Worm (Caenorhabditis elegans): ENCODE results near the gene nhr-267.

Gene nhr-267

ce11 chrIV:9320023-9320422 lies 33.8 kb upstream of the nhr-267 start (continued):
- TF ChIP-seq sdz-12 (GFP tag; optimal IDR thresholded peaks at IDR 0.05), result no peak
- no peak for TF ChIP-seq mdl-1 (tag; optimal IDR thresholded peaks at IDR 0.05)
- no peak for TF ChIP-seq ceh-62 (tag; optimal IDR thresholded peaks at IDR 0.05)
- TF ChIP-seq mxl-2 (GFP tag; conservative IDR thresholded peaks at IDR 0.05), result no peak
- no peak for TF ChIP-seq hif-1 (tag; optimal IDR thresholded peaks at IDR 0.05)
- TF ChIP-seq T26A8.4 (GFP tag; IDR thresholded peaks at IDR 0.05), result no peak
- no peak for TF ChIP-seq nhr-42 (GFP tag; IDR thresholded peaks at IDR 0.05)
- TF ChIP-seq nhr-237 (tag; optimal IDR thresholded peaks at IDR 0.05), result no peak
- TF ChIP-seq Y5F2A.4 (GFP tag; optimal IDR thresholded peaks at IDR 0.05), result no peak
- no peak for TF ChIP-seq daf-16 (GFP tag; optimal IDR thresholded peaks at IDR 0.05)
- TF ChIP-seq daf-16 (tag; optimal IDR thresholded peaks at IDR 0.05), result peak; percentile 18
- TF ChIP-seq lin-39 (tag; optimal IDR thresholded peaks at IDR 0.05), result no peak
- TF ChIP-seq hlh-30 (tag; optimal IDR thresholded peaks at IDR 0.05; ENCODE audit: insufficient read depth), result no peak
- no peak for TF ChIP-seq saeg-2 (GFP tag; IDR thresholded peaks at IDR 0.05)
- no peak for TF ChIP-seq zag-1 (tag; optimal IDR thresholded peaks at IDR 0.05)
- no peak for TF ChIP-seq ces-1 (GFP tag; optimal IDR thresholded peaks at IDR 0.05)
- TF ChIP-seq nhr-28 (tag; optimal IDR thresholded peaks at IDR 0.05), result no peak
- TF ChIP-seq ceh-32 (tag; optimal IDR thresholded peaks at IDR 0.05; ENCODE audit: poor library complexity), result no peak
- peak in 1 of 2 experiments; percentile 51 for TF ChIP-seq unc-62 (GFP tag; optimal IDR thresholded peaks at IDR 0.05 in 1 of 2)
- no peak for TF ChIP-seq unc-62 (tag; optimal IDR thresholded peaks at IDR 0.05)
- TF ChIP-seq F37D6.2 (tag; optimal IDR thresholded peaks at IDR 0.05), result no peak
- no peak for TF ChIP-seq attf-4 (tag; optimal IDR thresholded peaks at IDR 0.05)
- no peak for TF ChIP-seq pqm-1 (tag; optimal IDR thresholded peaks at IDR 0.05)

ce11 chrIV:9319080-9319479 lies 32.9 kb upstream of the nhr-267 start, which contains the start of the genes F49C12.11 and nemt-1:
TSS of gene F49C12.11 (plus strand) at chrIV:9319380.
TSS of gene nemt-1 (minus strand) at chrIV:9319439.
- TF ChIP-seq nhr-48 (tag; optimal IDR thresholded peaks at IDR 0.05), result no peak
- TF ChIP-seq ceh-20 (GFP tag; IDR thresholded peaks at IDR 0.05), result no peak
- TF ChIP-seq daf-12 (tag; optimal IDR thresholded peaks at IDR 0.05), result no peak

ce11 chrIV:9318147-9318546 lies 31.9 kb upstream of the nhr-267 start:
- TF ChIP-seq lin-38 (GFP tag; IDR thresholded peaks at IDR 0.05), result peak; percentile 55
- TF ChIP-seq aha-1 (tag), result peak; percentile 75
- TF ChIP-seq saeg-2 (GFP tag; IDR thresholded peaks at IDR 0.05), result no peak
- TF ChIP-seq nhr-11 (tag; optimal IDR thresholded peaks at IDR 0.05), result no peak
- TF ChIP-seq nhr-111 (GFP tag; optimal IDR thresholded peaks at IDR 0.05), result no peak

ce11 chrIV:9316068-9316681 lies 30.0 kb upstream of the nhr-267 start, which contains the start of the genes F49C12.9 and rpn-7:
TSS of gene F49C12.9 (minus strand) at chrIV:9316215.
TSS of gene rpn-7 (plus strand) at chrIV:9316631.
- TF ChIP-seq ZK337.2 (GFP tag; IDR thresholded peaks at IDR 0.05), result no peak
- peak; percentile 19 for TF ChIP-seq fkh-10 (GFP tag; optimal IDR thresholded peaks at IDR 0.05)
- TF ChIP-seq zag-1 (tag; optimal IDR thresholded peaks at IDR 0.05), result no peak
- TF ChIP-seq unc-62 (GFP tag; optimal IDR thresholded peaks at IDR 0.05 in 1 of 2), result peak in 1 of 2 experiments; percentile 21
- no peak for TF ChIP-seq unc-62 (tag; optimal IDR thresholded peaks at IDR 0.05)
- peak in 1 of 2 experiments; percentile 9 for TF ChIP-seq mdl-1 (tag; optimal IDR thresholded peaks at IDR 0.05)
- peak; percentile 19 for TF ChIP-seq dve-1 (tag; optimal IDR thresholded peaks at IDR 0.05; ENCODE audit: insufficient read depth)
- TF ChIP-seq pqm-1 (tag; optimal IDR thresholded peaks at IDR 0.05), result no peak
- TF ChIP-seq T20F7.1 (GFP tag; optimal IDR thresholded peaks at IDR 0.05), result peak; percentile 3
- peak; percentile 47 for TF ChIP-seq dpl-1 (GFP tag; optimal IDR thresholded peaks at IDR 0.05)
- TF ChIP-seq mes-2 (tag; optimal IDR thresholded peaks at IDR 0.05; ENCODE audit: poor library complexity, severe bottlenecking), result peak; percentile 83
- 0 out of 2 replicates have a peak, but pooled peaks have one; percentile 9 for TF ChIP-seq ctbp-1 (GFP tag; IDR thresholded peaks at IDR 0.05)
- TF ChIP-seq pha-4 (GFP tag; IDR thresholded peaks at IDR 0.05), result no peak
- no peak for TF ChIP-seq pha-4 (tag; optimal IDR thresholded peaks at IDR 0.05)
- peak; percentile 45; the same call in 1 of the 2 replicates for TF ChIP-seq snpc-1.2 (GFP tag; IDR thresholded peaks at IDR 0.05)
- peak; percentile 30 for TF ChIP-seq hlh-11 (tag; optimal IDR thresholded peaks at IDR 0.05)
- no peak for TF ChIP-seq daf-16 (GFP tag; optimal IDR thresholded peaks at IDR 0.05)
- peak; percentile 12 for TF ChIP-seq daf-16 (tag; optimal IDR thresholded peaks at IDR 0.05)
- no peak for TF ChIP-seq Y75B8A.6 (GFP tag; IDR thresholded peaks at IDR 0.05)
- no peak for TF ChIP-seq nhr-25 (tag; optimal IDR thresholded peaks at IDR 0.05; ENCODE audit: borderline replicate concordance, insufficient read depth)
- TF ChIP-seq cey-2 (tag; optimal IDR thresholded peaks at IDR 0.05; ENCODE audit: borderline replicate concordance, insufficient read depth), result no peak
- peak; percentile 19 for TF ChIP-seq rbr-2 (tag; optimal IDR thresholded peaks at IDR 0.05)
